Worm (Caenorhabditis elegans): ENCODE data around the gene slo-1.

ce11 chrV:18480231-18480630, 11.8 kb upstream of the slo-1 start, which contains the start of gene srh-178:
- TF ChIP-seq B0310.2 (tag; optimal IDR thresholded peaks at IDR 0.05) (no peak), scrt-1 (GFP tag; IDR thresholded peaks at IDR 0.05) (no peak), ceh-13 (GFP tag; optimal IDR thresholded peaks at IDR 0.05) (no peak), flt-1 (GFP tag; IDR thresholded peaks at IDR 0.05) (no peak), F13C5.2 (tag; optimal IDR thresholded peaks at IDR 0.05) (no peak), ama-1 (optimal IDR thresholded peaks at IDR 0.05) (no peak), aly-1 (tag; optimal IDR thresholded peaks at IDR 0.05) (no peak), tbx-11 (GFP tag; IDR thresholded peaks at IDR 0.05) (no peak), pes-1 (GFP tag; IDR thresholded peaks at IDR 0.05) (no peak), hmg-4 (GFP tag; optimal IDR thresholded peaks at IDR 0.05) (no peak), sea-1 (GFP tag; conservative IDR thresholded peaks at IDR 0.05) (no peak), tbx-37 (GFP tag; conservative IDR thresholded peaks at IDR 0.05) (no peak), ceh-36 (tag; optimal IDR thresholded peaks at IDR 0.05) (no peak)

Measured in whole organism, early embryonic.